Fruit fly (Drosophila melanogaster) whole organism, wandering third instar larva: Measurements from ENCODE around the gene sno.
A peak's percentile ranks its signal among the peaks of the same experiment; 100 is the strongest.

Experiments
- CG32264 ChIP-seq: fragments of 200-800 bp; sonication (Bioruptor generic); optimal IDR thresholded peaks from 2 replicates; lab custom pipeline; 2016; ENCODE audit warnings: missing biosample characterization, missing genetic modification characterization
- CG9705 ChIP-seq: fragments of 200-800 bp; sonication (Bioruptor generic); optimal IDR thresholded peaks from 2 replicates; lab custom pipeline; 2018; ENCODE audit warnings: missing biosample characterization, mild to moderate bottlenecking, missing genetic modification characterization
- CrebA ChIP-seq: fragments of 200-800 bp; sonication (Bioruptor generic); optimal IDR thresholded peaks from 2 replicates; lab custom pipeline; 2016; ENCODE audit warnings: missing biosample characterization, mild to moderate bottlenecking, missing genetic modification characterization, borderline replicate concordance
- Dfd ChIP-seq: fragments of >200 bp; optimal IDR thresholded peaks from 2 replicates; lab custom pipeline; 2017; ENCODE audit warnings: missing biosample characterization, missing genetic modification characterization
- Dif ChIP-seq: fragments of 200-275, 200-300 bp; sonication (Bioruptor generic); optimal IDR thresholded peaks from 2 replicates; lab custom pipeline; 2018; ENCODE audit warnings: missing biosample characterization, missing genetic modification characterization; ENCODE audit not compliant: partially characterized antibody
- GATAd ChIP-seq: sonication (Bioruptor generic); optimal IDR thresholded peaks from 2 replicates; lab custom pipeline; 2016; ENCODE audit warnings: missing biosample characterization, missing genetic modification characterization
- HLH106 ChIP-seq: fragments of 200-800 bp; optimal IDR thresholded peaks from 3 replicates; lab custom pipeline; 2019; ENCODE audit warnings: missing biosample characterization, mild to moderate bottlenecking, missing genetic modification characterization, moderate library complexity
- Hnf4 ChIP-seq: fragments of 200-800 bp; sonication (Bioruptor generic); optimal IDR thresholded peaks from 2 replicates; lab custom pipeline; 2016; ENCODE audit warnings: missing biosample characterization, mild to moderate bottlenecking, missing genetic modification characterization
- Hr78 ChIP-seq: fragments of >200 bp; optimal IDR thresholded peaks from 2 replicates; lab custom pipeline; 2017; ENCODE audit warnings: missing biosample characterization, missing genetic modification characterization
- Hr83 ChIP-seq: fragments of 200-300 bp; sonication (Bioruptor generic); optimal IDR thresholded peaks from 2 replicates; lab custom pipeline; 2016; ENCODE audit warnings: missing biosample characterization, mild to moderate bottlenecking, missing genetic modification characterization, moderate library complexity; ENCODE audit not compliant: poor library complexity, severe bottlenecking
- Jra ChIP-seq: sonication (Bioruptor generic); optimal IDR thresholded peaks from 2 replicates; lab custom pipeline; 2016; ENCODE audit warnings: missing biosample characterization, missing genetic modification characterization
- Mio ChIP-seq: sonication (Bioruptor generic); optimal IDR thresholded peaks from 2 replicates; lab custom pipeline; 2016; ENCODE audit warnings: missing biosample characterization, missing genetic modification characterization
- Myc ChIP-seq: fragments of >200 bp; optimal IDR thresholded peaks from 2 replicates; lab custom pipeline; 2017
- N ChIP-seq: fragments of >200 bp; optimal IDR thresholded peaks from 2 replicates; lab custom pipeline; 2018; ENCODE audit warnings: missing biosample characterization, missing external identifiers, missing genetic modification characterization
- OdsH ChIP-seq: fragments of 200-800 bp; sonication (Bioruptor generic); optimal IDR thresholded peaks from 2 replicates; lab custom pipeline; 2016; ENCODE audit warnings: missing biosample characterization, mild to moderate bottlenecking, missing genetic modification characterization
- Rel ChIP-seq, 2 experiments: fragments of 200-800 bp; sonication (Bioruptor generic) in 1 of 2; optimal IDR thresholded peaks; 2 replicates in 1 of 2; 3 replicates in 1 of 2; lab custom pipeline; 2016 to 2019; ENCODE audit warnings: mild to moderate bottlenecking in 2 of 2, missing biosample characterization in 2 of 2, missing genetic modification characterization in 2 of 2, moderate library complexity in 1 of 2
- Sp1 ChIP-seq: fragments of 200-800 bp; sonication (Bioruptor generic); optimal IDR thresholded peaks from 3 replicates; lab custom pipeline; 2019; ENCODE audit warnings: missing biosample characterization, mild to moderate bottlenecking, missing genetic modification characterization, moderate library complexity
- Vsx2 ChIP-seq: fragments of 200-300, 225-300 bp; sonication (Bioruptor generic); optimal IDR thresholded peaks from 2 replicates; lab custom pipeline; 2018; ENCODE audit warnings: missing biosample characterization, missing genetic modification characterization; ENCODE audit not compliant: partially characterized antibody
- br ChIP-seq: fragments of 200-800 bp; sonication (Bioruptor generic); optimal IDR thresholded peaks from 2 replicates; lab custom pipeline; 2016; ENCODE audit warnings: missing biosample characterization, missing genetic modification characterization
- brk ChIP-seq: fragments of 200-800 bp; sonication (Bioruptor generic); optimal IDR thresholded peaks from 2 replicates; lab custom pipeline; 2016; ENCODE audit warnings: missing biosample characterization, mild to moderate bottlenecking, missing genetic modification characterization
- dl ChIP-seq, 2 experiments: fragments of 175-275, 200-275 bp in 1 of 2; fragments of 200-275 bp in 1 of 2; sonication (Bioruptor generic); optimal IDR thresholded peaks; lab custom pipeline; 2018; ENCODE audit warnings: mild to moderate bottlenecking in 2 of 2, missing biosample characterization in 2 of 2, missing genetic modification characterization in 2 of 2, moderate library complexity in 2 of 2; ENCODE audit not compliant: partially characterized antibody in 2 of 2, insufficient read depth in 1 of 2
- dmrt93B ChIP-seq: fragments of 200-800 bp; sonication (Bioruptor generic); optimal IDR thresholded peaks from 2 replicates; lab custom pipeline; 2018; ENCODE audit warnings: missing biosample characterization, mild to moderate bottlenecking, missing genetic modification characterization
- dsf ChIP-seq: sonication (Bioruptor generic); optimal IDR thresholded peaks from 2 replicates; lab custom pipeline; 2016; ENCODE audit warnings: missing biosample characterization, missing genetic modification characterization, borderline replicate concordance
- ey ChIP-seq: fragments of 200-800 bp; sonication (Bioruptor generic); optimal IDR thresholded peaks from 2 replicates; lab custom pipeline; 2016; ENCODE audit warnings: missing biosample characterization, missing genetic modification characterization
- foxo ChIP-seq, 2 experiments: fragments of 200-800 bp; sonication (Bioruptor generic); optimal IDR thresholded peaks; 2 replicates in 1 of 2; 3 replicates in 1 of 2; lab custom pipeline; 2016 to 2017; ENCODE audit warnings: missing biosample characterization in 2 of 2, missing genetic modification characterization in 2 of 2
- fru ChIP-seq: fragments of 200-800 bp; sonication (Bioruptor generic); optimal IDR thresholded peaks from 3 replicates; lab custom pipeline; 2016; ENCODE audit warnings: missing biosample characterization, mild to moderate bottlenecking, missing genetic modification characterization
- h ChIP-seq: fragments of 200-800 bp; sonication (Bioruptor generic); optimal IDR thresholded peaks from 3 replicates; lab custom pipeline; 2016; ENCODE audit warnings: missing biosample characterization, mild to moderate bottlenecking, missing genetic modification characterization
- jim ChIP-seq: fragments of 175-275, 200-325 bp; sonication (Bioruptor generic); optimal IDR thresholded peaks from 2 replicates; lab custom pipeline; 2016; ENCODE audit warnings: missing biosample characterization, mild to moderate bottlenecking, missing genetic modification characterization
- lola ChIP-seq: fragments of >200 bp; optimal IDR thresholded peaks from 2 replicates; lab custom pipeline; 2017; ENCODE audit warnings: missing biosample characterization, missing genetic modification characterization
- pan ChIP-seq: fragments of >200 bp; optimal IDR thresholded peaks from 2 replicates; lab custom pipeline; 2017
- psq ChIP-seq: fragments of 200-800 bp; sonication (Bioruptor generic); optimal IDR thresholded peaks from 3 replicates; lab custom pipeline; 2017; ENCODE audit warnings: missing biosample characterization, mild to moderate bottlenecking, missing genetic modification characterization, moderate library complexity
- rgr ChIP-seq: fragments of 200-800 bp; sonication (Bioruptor generic); optimal IDR thresholded peaks from 3 replicates; lab custom pipeline; 2016; ENCODE audit warnings: missing biosample characterization, mild to moderate bottlenecking, missing genetic modification characterization
- sage ChIP-seq: fragments of 200-800 bp; sonication (Bioruptor generic); optimal IDR thresholded peaks from 2 replicates; lab custom pipeline; 2016; ENCODE audit warnings: missing biosample characterization, mild to moderate bottlenecking, missing genetic modification characterization
- sv ChIP-seq: fragments of 200-800 bp; sonication (Bioruptor generic); optimal IDR thresholded peaks from 3 replicates; lab custom pipeline; 2016; ENCODE audit warnings: missing biosample characterization, missing genetic modification characterization
- tai ChIP-seq: sonication (Bioruptor generic); optimal IDR thresholded peaks from 2 replicates; lab custom pipeline; 2016; ENCODE audit warnings: missing biosample characterization, missing genetic modification characterization
- usp ChIP-seq: fragments of >200 bp; optimal IDR thresholded peaks from 2 replicates; lab custom pipeline; 2017; ENCODE audit warnings: missing biosample characterization, missing genetic modification characterization
- woc ChIP-seq: sonication (Bioruptor generic); optimal IDR thresholded peaks from 2 replicates; lab custom pipeline; 2016; ENCODE audit warnings: missing biosample characterization, mild to moderate bottlenecking, missing genetic modification characterization

Gene sno

dm6 chrX:13211357-13212137 lies at the start of gene sno:
sno (minus strand) TSS chrX:13211674.
- no peak for TF ChIP-seq lola (GFP tag; lab: Kevin White, UChicago)
- peak; percentile 24 for TF ChIP-seq brk (GFP tag; lab: Kevin White, UChicago)
- TF ChIP-seq Myc (lab: Kevin White, UChicago), result peak; percentile 60
- TF ChIP-seq psq, result peak; percentile 7

dm6 chrX:13258757-13259067 lies 47.2 kb upstream of the sno start, which contains the start of gene comt:
comt (plus strand) TSS chrX:13259021.
- no peak for TF ChIP-seq Hnf4 (GFP tag; lab: Kevin White, UChicago)
- TF ChIP-seq tai, result no peak
- TF ChIP-seq OdsH (GFP tag; lab: Kevin White, UChicago), result peak; percentile 6
- TF ChIP-seq Vsx2, result no peak
- TF ChIP-seq Mio (GFP tag; lab: Kevin White, UChicago), result no peak
- TF ChIP-seq Dif (GFP tag; lab: Kevin White, UChicago), result no peak
- TF ChIP-seq HLH106, result peak; percentile 55
- no peak for TF ChIP-seq lola (GFP tag; lab: Kevin White, UChicago)
- TF ChIP-seq usp, result no peak
- no peak for TF ChIP-seq br
- TF ChIP-seq Jra (GFP tag; lab: Kevin White, UChicago), result no peak
- TF ChIP-seq fru (GFP tag; lab: Kevin White, UChicago), result peak; percentile 16
- TF ChIP-seq brk (GFP tag; lab: Kevin White, UChicago), result no peak
- no peak for TF ChIP-seq Dfd (GFP tag; lab: Kevin White, UChicago)
- no peak for TF ChIP-seq dmrt93B (GFP tag; lab: Kevin White, UChicago)
- no peak for TF ChIP-seq Hr78
- peak; percentile 31 for TF ChIP-seq psq
- TF ChIP-seq rgr (GFP tag; lab: Kevin White, UChicago), result no peak
- no peak for TF ChIP-seq ey (GFP tag; lab: Kevin White, UChicago)
- TF ChIP-seq sage (GFP tag; lab: Kevin White, UChicago), result no peak
- no peak for TF ChIP-seq woc
- no peak for TF ChIP-seq CG32264
- no peak for TF ChIP-seq Rel (GFP tag; optimal IDR thresholded peaks at IDR 0.05; lab: Kevin White, UChicago)
- no peak for TF ChIP-seq Rel (tag; optimal IDR thresholded peaks at IDR 0.05; lab: Kevin White, UChicago)
- TF ChIP-seq GATAd (GFP tag; lab: Kevin White, UChicago), result no peak
- no peak for TF ChIP-seq sv
- TF ChIP-seq, all 38 proteins: peak for 4

DNA sequence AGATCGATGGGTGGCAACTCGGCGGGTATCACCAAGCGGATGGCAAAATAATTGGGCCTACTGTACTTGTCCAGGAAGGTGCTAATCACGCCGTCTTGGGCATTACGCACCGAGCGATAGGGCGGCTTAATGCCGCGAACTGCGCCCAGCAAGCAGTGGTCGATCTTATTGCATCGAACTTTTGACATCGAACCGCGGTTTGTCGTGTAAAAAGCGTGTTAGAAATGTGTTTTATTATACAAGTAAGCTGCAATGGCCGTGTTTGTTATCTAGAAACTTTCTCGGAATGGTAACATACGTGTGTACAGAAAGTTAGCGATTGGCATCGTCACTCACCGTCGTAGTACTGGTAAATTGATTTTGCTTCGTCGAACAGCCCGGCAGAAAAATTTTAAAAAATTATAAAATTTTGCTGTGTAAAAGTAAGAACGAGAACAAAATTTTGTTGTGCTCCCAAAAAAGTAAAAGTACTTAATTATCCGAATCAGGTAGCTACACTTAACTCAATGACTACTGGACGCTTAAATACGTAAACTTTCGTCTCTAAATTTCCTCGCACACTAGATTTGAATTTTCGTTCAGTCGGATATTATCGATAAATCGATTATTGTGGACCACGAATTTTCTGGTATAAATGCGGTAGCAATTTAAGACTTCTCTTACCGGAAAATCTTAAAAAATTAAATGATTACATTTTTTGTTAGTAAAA lies 46.7 kb upstream of the sno start, which contains the start of the genes mew and CG15742:
TSS of gene mew (minus strand) at position 443 of the 709 bp plus-strand sequence.
TSS of gene CG15742 (minus strand) at position 448 of the 709 bp plus-strand sequence.
- TF ChIP-seq rgr (GFP tag; lab: Kevin White, UChicago) (no peak), fru (GFP tag; lab: Kevin White, UChicago) (no peak), CrebA (GFP tag; lab: Kevin White, UChicago) (no peak), ey (GFP tag; lab: Kevin White, UChicago) (no peak), foxo (GFP tag; optimal IDR thresholded peaks at IDR 0.05; lab: Kevin White, UChicago) (no peak), OdsH (GFP tag; lab: Kevin White, UChicago) (no peak), Rel (GFP tag; optimal IDR thresholded peaks at IDR 0.05; lab: Kevin White, UChicago) (no peak), Rel (tag; optimal IDR thresholded peaks at IDR 0.05; lab: Kevin White, UChicago) (no peak)

DNA sequence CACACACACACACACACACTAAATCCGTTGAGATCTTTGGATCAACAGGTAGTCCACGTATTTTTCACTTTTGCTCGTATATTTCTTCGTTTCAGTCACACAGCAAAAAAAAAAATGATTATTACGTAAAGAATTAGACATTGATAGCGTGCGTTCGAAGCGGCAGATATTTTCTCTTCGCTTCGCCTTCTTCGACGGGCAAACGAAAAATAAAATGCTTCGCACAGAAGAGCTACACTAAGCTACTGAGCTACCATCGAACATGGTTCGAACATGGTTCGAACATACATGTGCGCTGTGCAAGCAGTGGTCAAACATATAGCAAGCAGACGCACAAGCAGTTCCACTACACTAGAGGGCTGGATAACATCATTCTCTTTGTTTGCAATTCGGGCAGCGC lies 45.5 kb upstream of the sno start:
- TF ChIP-seq Hr83 (GFP tag; lab: Kevin White, UChicago) (no peak), ey (GFP tag; lab: Kevin White, UChicago) (no peak), Vsx2 (no peak), fru (GFP tag; lab: Kevin White, UChicago) (no peak), Rel (GFP tag; optimal IDR thresholded peaks at IDR 0.05; lab: Kevin White, UChicago) (no peak), Rel (tag; optimal IDR thresholded peaks at IDR 0.05; lab: Kevin White, UChicago) (no peak), psq (no peak), pan (lab: Kevin White, UChicago) (no peak), jim (no peak), GATAd (GFP tag; lab: Kevin White, UChicago) (no peak), dl (GFP tag; optimal IDR thresholded peaks at IDR 0.05; lab: Kevin White, UChicago; ENCODE audit: insufficient read depth in 1 of 2, partially characterized antibody in 2 of 2) (peak in 1 of 2 experiments; percentile 0), CG32264 (no peak), Jra (GFP tag; lab: Kevin White, UChicago) (no peak), br (no peak), HLH106 (no peak), h (GFP tag; lab: Kevin White, UChicago) (no peak), woc (no peak), lola (GFP tag; lab: Kevin White, UChicago) (no peak), Hr78 (no peak), brk (GFP tag; lab: Kevin White, UChicago) (peak; percentile 18), dmrt93B (GFP tag; lab: Kevin White, UChicago) (no peak), OdsH (GFP tag; lab: Kevin White, UChicago) (no peak), Dif (GFP tag; lab: Kevin White, UChicago) (peak; percentile 6), Hnf4 (GFP tag; lab: Kevin White, UChicago) (peak; percentile 2), Sp1 (GFP tag; lab: Kevin White, UChicago) (peak; percentile 9), dsf (GFP tag; lab: Kevin White, UChicago) (no peak), CG9705 (GFP tag; lab: Kevin White, UChicago) (no peak), Dfd (GFP tag; lab: Kevin White, UChicago) (no peak), N (peak; percentile 79)
